Worm (Caenorhabditis elegans): ENCODE measurements around the gene Y38F1A.8.

Gene Y38F1A.8

DNA sequence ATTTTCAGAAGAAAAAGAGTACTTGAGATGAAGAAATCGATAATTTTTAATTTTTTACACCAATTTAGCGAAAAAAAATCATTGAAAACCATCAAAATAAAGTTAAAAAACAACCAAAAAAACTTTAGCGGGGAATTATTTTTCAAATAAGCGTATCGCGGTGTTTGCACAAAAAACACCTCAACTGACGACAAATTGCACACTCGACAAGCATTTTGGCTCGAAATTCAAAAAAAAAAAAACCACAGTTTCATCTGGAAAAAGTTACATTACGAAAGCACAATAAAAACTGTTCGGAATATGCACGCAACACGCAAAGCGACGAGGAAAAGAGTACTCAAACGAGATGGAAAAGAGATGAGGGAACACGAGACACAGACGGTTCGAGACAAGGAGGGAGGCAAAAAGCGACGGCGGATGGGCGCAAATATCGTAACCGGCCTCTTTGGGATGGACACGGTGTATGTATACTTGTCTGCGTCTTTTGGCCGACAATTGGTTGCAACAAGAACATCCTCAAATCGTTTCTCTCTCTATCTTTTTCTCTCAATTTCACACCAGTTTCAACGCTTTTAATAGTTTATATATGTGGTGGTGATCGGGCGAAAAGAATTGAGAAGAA is 30.0 kb upstream of the Y38F1A.8 start:
- TF ChIP-seq nhr-23 (tag; optimal IDR thresholded peaks at IDR 0.05), result peak; percentile 75
- peak; percentile 83 for TF ChIP-seq nfya-1 (tag; optimal IDR thresholded peaks at IDR 0.05; ENCODE audit: insufficient read depth)
- TF ChIP-seq snpc-4 (tag; optimal IDR thresholded peaks at IDR 0.05), result peak; percentile 45
- no peak for TF ChIP-seq tbx-2 (tag; optimal IDR thresholded peaks at IDR 0.05)
- peak; percentile 23 for TF ChIP-seq ceh-28 (tag; optimal IDR thresholded peaks at IDR 0.05)
- peak; percentile 28 for TF ChIP-seq lsy-12 (tag; optimal IDR thresholded peaks at IDR 0.05)
- TF ChIP-seq egl-5 (tag; optimal IDR thresholded peaks at IDR 0.05), result no peak
- TF ChIP-seq lin-39 (tag; optimal IDR thresholded peaks at IDR 0.05), result peak; percentile 50
- peak; percentile 60 for TF ChIP-seq pha-4 (tag; optimal IDR thresholded peaks at IDR 0.05)
- TF ChIP-seq nhr-25 (tag; optimal IDR thresholded peaks at IDR 0.05), result peak; percentile 84
- peak; percentile 58 for TF ChIP-seq elt-2 (tag; optimal IDR thresholded peaks at IDR 0.05)
- no peak for TF ChIP-seq pqm-1 (tag; optimal IDR thresholded peaks at IDR 0.05)
- peak; percentile 35 for TF ChIP-seq R02D3.7 (tag; optimal IDR thresholded peaks at IDR 0.05)
- no peak for TF ChIP-seq ztf-11 (tag; optimal IDR thresholded peaks at IDR 0.05)
- TF ChIP-seq hmg-11 (tag; optimal IDR thresholded peaks at IDR 0.05), result peak; percentile 76
- no peak for TF ChIP-seq elt-3 (tag; optimal IDR thresholded peaks at IDR 0.05)
- peak; percentile 53 for TF ChIP-seq nhr-43 (tag; optimal IDR thresholded peaks at IDR 0.05; ENCODE audit: poor library complexity, severe bottlenecking)
- peak; percentile 19 for TF ChIP-seq lin-15B (tag; optimal IDR thresholded peaks at IDR 0.05)

DNA sequence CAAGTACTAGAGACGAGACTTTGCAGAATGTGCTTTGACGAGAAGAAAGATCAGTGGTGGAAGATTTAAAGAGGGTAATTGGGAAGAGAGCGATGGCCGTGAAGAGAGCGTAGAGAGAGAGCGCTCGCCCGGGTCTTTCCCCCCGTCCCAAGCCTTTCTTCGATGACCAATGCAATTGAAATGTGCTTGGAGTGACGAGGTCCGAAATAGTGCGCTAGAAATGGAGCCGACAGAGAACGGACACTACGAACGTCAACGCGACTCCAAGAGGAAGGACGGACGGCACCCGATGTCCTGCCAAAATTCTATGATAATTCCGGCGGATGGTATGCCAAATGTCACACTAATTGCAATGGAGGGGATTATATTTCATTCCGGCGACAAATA is 29.4 kb upstream of the Y38F1A.8 start:
- peak; percentile 47 for TF ChIP-seq lin-39 (tag; optimal IDR thresholded peaks at IDR 0.05)
- no peak for TF ChIP-seq lin-15B (tag; optimal IDR thresholded peaks at IDR 0.05)

DNA sequence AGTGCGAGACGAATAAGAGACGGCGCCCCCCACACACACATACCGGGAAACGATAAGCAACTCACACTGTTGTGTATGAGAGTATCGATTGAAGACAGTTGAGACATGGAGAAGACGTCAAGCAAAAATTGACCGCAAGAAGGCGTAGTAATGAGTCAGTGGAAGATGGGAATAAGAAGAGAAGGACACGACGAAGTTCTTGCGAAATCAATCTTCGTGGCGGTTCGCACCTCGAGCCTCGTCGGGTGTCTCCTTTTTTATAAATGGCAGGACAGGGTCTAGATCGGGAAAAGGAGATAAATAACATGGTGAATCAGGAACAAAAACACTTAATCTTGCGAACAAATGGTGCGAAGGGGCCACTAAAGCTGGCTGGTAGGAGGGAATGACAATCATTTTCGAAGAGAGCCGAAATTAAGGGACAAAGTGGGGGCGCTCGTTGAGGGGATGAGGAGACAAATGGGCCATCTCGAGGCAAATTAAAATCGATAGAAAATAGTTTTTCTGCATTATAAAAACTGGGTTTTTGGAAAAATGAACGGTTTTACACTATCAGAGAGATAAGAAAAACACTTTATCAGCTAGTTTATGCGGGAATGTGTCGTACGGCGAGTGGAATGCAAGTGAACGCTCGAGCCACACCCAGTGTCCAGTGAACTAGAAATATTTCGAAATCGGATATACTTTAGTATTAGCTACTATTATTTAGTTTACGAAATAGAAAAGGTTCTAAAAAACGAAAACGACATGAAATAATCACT is 28.8 kb upstream of the Y38F1A.8 start:
- no peak for TF ChIP-seq ztf-11 (tag; optimal IDR thresholded peaks at IDR 0.05)
- TF ChIP-seq ceh-28 (tag; optimal IDR thresholded peaks at IDR 0.05), result peak; percentile 58
- no peak for TF ChIP-seq fkh-10 (GFP tag; optimal IDR thresholded peaks at IDR 0.05)
- peak; percentile 27 for TF ChIP-seq elt-1 (tag; optimal IDR thresholded peaks at IDR 0.05)
- TF ChIP-seq ceh-82 (tag; optimal IDR thresholded peaks at IDR 0.05), result no peak
- peak; percentile 65 for TF ChIP-seq elt-2 (tag; optimal IDR thresholded peaks at IDR 0.05)
- peak; percentile 28 for TF ChIP-seq lin-39 (tag; optimal IDR thresholded peaks at IDR 0.05)
- TF ChIP-seq nhr-23 (tag; optimal IDR thresholded peaks at IDR 0.05), result peak; percentile 22

DNA sequence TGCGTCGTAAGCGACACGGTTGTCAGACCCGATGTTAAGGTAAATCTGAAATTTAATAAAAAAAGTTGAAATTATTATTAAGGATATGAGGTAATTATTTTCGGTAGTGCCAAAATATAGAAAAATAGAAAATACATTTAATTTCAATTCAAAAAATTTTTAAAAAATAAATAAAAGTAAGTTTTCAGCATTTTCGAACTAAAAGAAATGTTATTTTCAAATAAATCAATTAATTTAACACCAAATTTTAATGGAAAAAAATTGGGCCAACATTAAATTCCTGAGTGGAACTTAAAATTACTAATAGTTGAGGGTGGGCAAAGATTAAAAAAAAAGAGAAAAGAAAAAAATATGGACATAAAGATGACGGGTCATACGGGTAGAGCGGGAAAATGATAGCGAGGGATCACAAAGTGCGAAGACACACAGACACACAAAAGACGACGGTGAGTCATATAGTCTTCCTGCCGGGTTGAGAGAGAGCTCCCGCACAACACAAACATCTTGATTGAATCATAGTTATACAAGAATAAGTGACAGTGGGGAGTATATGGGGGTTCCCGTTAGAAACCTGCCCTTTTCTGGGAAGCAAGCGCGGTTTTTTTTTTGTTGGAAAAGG is 25.2 kb upstream of the Y38F1A.8 start, which contains the start of gene max-2:
Gene max-2, minus strand, starts transcription at position 51 of the 619 bp plus-strand sequence.
- TF ChIP-seq egl-27 (tag; optimal IDR thresholded peaks at IDR 0.05) (no peak), mdl-1 (tag; optimal IDR thresholded peaks at IDR 0.05) (no peak), pqm-1 (tag; optimal IDR thresholded peaks at IDR 0.05) (peak; percentile 28), R02D3.7 (tag; optimal IDR thresholded peaks at IDR 0.05) (no peak), unc-62 (GFP tag; optimal IDR thresholded peaks at IDR 0.05) (no peak), tbx-2 (tag; optimal IDR thresholded peaks at IDR 0.05) (no peak), elt-1 (tag; optimal IDR thresholded peaks at IDR 0.05) (no peak), snpc-4 (tag; optimal IDR thresholded peaks at IDR 0.05) (no peak), ZK546.5 (tag; optimal IDR thresholded peaks at IDR 0.05) (no peak), ztf-11 (tag; optimal IDR thresholded peaks at IDR 0.05) (no peak), ceh-28 (tag; optimal IDR thresholded peaks at IDR 0.05) (no peak), nhr-23 (tag; optimal IDR thresholded peaks at IDR 0.05) (no peak), pha-4 (tag; optimal IDR thresholded peaks at IDR 0.05) (peak; percentile 63), jun-1 (tag; optimal IDR thresholded peaks at IDR 0.05) (peak; percentile 15), elt-2 (tag; optimal IDR thresholded peaks at IDR 0.05) (peak; percentile 5), ama-1 (optimal IDR thresholded peaks at IDR 0.05) (no peak), nhr-67 (tag; optimal IDR thresholded peaks at IDR 0.05) (no peak)

DNA sequence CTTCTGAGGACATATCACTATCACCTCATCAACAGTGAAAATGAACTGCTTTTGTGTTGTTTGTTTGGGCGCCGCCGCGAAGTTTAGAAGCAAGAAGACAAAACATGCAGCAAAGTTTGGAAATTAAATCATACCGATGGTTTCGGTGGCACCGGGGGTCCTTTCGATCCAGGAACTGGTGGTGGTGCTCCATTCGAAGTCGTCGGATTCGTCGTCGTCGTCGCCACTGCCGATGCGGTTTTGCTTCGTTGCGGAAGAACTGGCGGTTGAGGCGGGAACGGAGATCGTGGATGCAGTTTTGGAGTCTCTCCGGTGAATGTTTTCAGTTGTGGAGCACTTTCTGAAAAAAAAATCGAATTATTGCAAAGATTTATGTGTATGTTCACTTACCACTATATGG is 22.9 kb upstream of the Y38F1A.8 start:
- TF ChIP-seq elt-2 (tag; optimal IDR thresholded peaks at IDR 0.05) (no peak), ceh-16 (tag; optimal IDR thresholded peaks at IDR 0.05) (no peak), pqm-1 (tag; optimal IDR thresholded peaks at IDR 0.05) (no peak), nhr-77 (tag; optimal IDR thresholded peaks at IDR 0.05) (no peak), elt-1 (tag; optimal IDR thresholded peaks at IDR 0.05) (no peak), unc-62 (GFP tag; optimal IDR thresholded peaks at IDR 0.05) (no peak), nhr-23 (tag; optimal IDR thresholded peaks at IDR 0.05) (no peak), nhr-76 (tag; optimal IDR thresholded peaks at IDR 0.05) (no peak), ztf-11 (tag; optimal IDR thresholded peaks at IDR 0.05) (no peak)
